Worm (Caenorhabditis elegans) whole organism, early embryonic: Measurements from ENCODE around the gene Y54G2A.49.

Source experiments
- F13C5.2 ChIP-seq: sonication (generic microtip); optimal IDR thresholded peaks from 2 replicates; lab custom pipeline; 2017; ENCODE audit warnings: mild to moderate bottlenecking, missing genetic modification characterization, inconsistent platforms, missing compliant biosample characterization
- ama-1 ChIP-seq: fragments of 150-350 bp; optimal IDR thresholded peaks from 2 replicates; lab custom pipeline; 2014
- tra-4 ChIP-seq: sonication (generic microtip); optimal IDR thresholded peaks from 2 replicates; lab custom pipeline; 2017; ENCODE audit warnings: missing genetic modification characterization, missing compliant biosample characterization

ce11 chrIV:2802193-2802592 lies 50.9 kb downstream of the Y54G2A.49 start:
- TF ChIP-seq ama-1 (no peak), F13C5.2 (no peak), tra-4 (no peak)
